Fruit fly (Drosophila melanogaster) whole organism, adult: ENCODE data around the gene slow.

Experiments used
- CG11617 ChIP-seq: fragments of 200-800 bp; sonication (Bioruptor generic); optimal IDR thresholded peaks from 2 replicates; lab custom pipeline; 2017; ENCODE audit warnings: mild to moderate bottlenecking, missing biosample characterization, missing genetic modification reagents, missing genetic modification characterization
- CG12768 ChIP-seq: fragments of 200-800 bp; sonication (Bioruptor generic); optimal IDR thresholded peaks from 2 replicates; lab custom pipeline; 2017; ENCODE audit warnings: missing biosample characterization, missing genetic modification characterization, mild to moderate bottlenecking, moderate library complexity, missing genetic modification reagents
- CG14711 ChIP-seq: fragments of 200-800 bp; sonication (Bioruptor generic); optimal IDR thresholded peaks from 2 replicates; lab custom pipeline; 2018; ENCODE audit warnings: missing biosample characterization, mild to moderate bottlenecking, missing genetic modification characterization, moderate library complexity
- CG1620 ChIP-seq: fragments of 200-800 bp; sonication (Bioruptor generic); optimal IDR thresholded peaks from 2 replicates; lab custom pipeline; 2016; ENCODE audit warnings: missing biosample characterization, missing genetic modification characterization
- CG33017 ChIP-seq: fragments of 200-800 bp; sonication (Bioruptor generic); optimal IDR thresholded peaks from 2 replicates; lab custom pipeline; 2018; ENCODE audit warnings: missing biosample characterization, mild to moderate bottlenecking, missing genetic modification characterization, moderate library complexity
- CG5204 ChIP-seq: fragments of 200-800 bp; sonication (Bioruptor generic); optimal IDR thresholded peaks from 2 replicates; lab custom pipeline; 2016; ENCODE audit warnings: missing biosample characterization, missing genetic modification characterization
- CG7045 ChIP-seq: fragments of 200-800 bp; sonication (Bioruptor generic); optimal IDR thresholded peaks from 2 replicates; lab custom pipeline; 2017; ENCODE audit warnings: missing biosample characterization, mild to moderate bottlenecking, missing genetic modification characterization
- CG7101 ChIP-seq: fragments of 200-800 bp; sonication (Bioruptor generic); optimal IDR thresholded peaks from 2 replicates; lab custom pipeline; 2018; ENCODE audit warnings: missing biosample characterization, mild to moderate bottlenecking, missing genetic modification characterization, moderate library complexity
- Clk ChIP-seq: fragments of 200-800 bp; sonication (Bioruptor generic); optimal IDR thresholded peaks from 2 replicates; lab custom pipeline; 2017; ENCODE audit warnings: missing biosample characterization, missing genetic modification characterization
- Crg-1 ChIP-seq: fragments of 200-800 bp; sonication (Bioruptor generic); optimal IDR thresholded peaks from 2 replicates; lab custom pipeline; 2016; ENCODE audit warnings: missing biosample characterization, missing genetic modification characterization
- Hr96 ChIP-seq: fragments of 200-800 bp; sonication (Bioruptor generic); optimal IDR thresholded peaks from 2 replicates; lab custom pipeline; 2016; ENCODE audit warnings: missing biosample characterization, missing genetic modification characterization
- Mnt ChIP-seq: fragments of 200-800 bp; sonication (Bioruptor generic); optimal IDR thresholded peaks from 2 replicates; lab custom pipeline; 2016; ENCODE audit warnings: missing biosample characterization, mild to moderate bottlenecking, missing genetic modification characterization
- bab1 ChIP-seq: fragments of 200-800 bp; sonication (Bioruptor generic); optimal IDR thresholded peaks from 3 replicates; lab custom pipeline; 2019; ENCODE audit warnings: missing biosample characterization, mild to moderate bottlenecking, missing genetic modification characterization, moderate library complexity
- cic ChIP-seq: fragments of 200-800 bp; sonication (Bioruptor generic); optimal IDR thresholded peaks from 2 replicates; lab custom pipeline; 2017; ENCODE audit warnings: missing biosample characterization, mild to moderate bottlenecking, missing genetic modification characterization, moderate library complexity
- cnc ChIP-seq, 2 experiments: fragments of >200 bp; optimal IDR thresholded peaks; 2 replicates each; lab custom pipeline; 2017
- kay ChIP-seq: fragments of 200-800 bp; sonication (Bioruptor generic); peaks from one replicate; lab custom pipeline; 2016; ENCODE audit warnings: missing biosample characterization, missing genetic modification characterization, borderline replicate concordance
- ovo ChIP-seq: fragments of 200-800 bp; sonication (Bioruptor generic); optimal IDR thresholded peaks from 2 replicates; lab custom pipeline; 2016; ENCODE audit warnings: missing biosample characterization, missing genetic modification characterization
- pad ChIP-seq: fragments of 200-800 bp; sonication (Bioruptor generic); optimal IDR thresholded peaks from 3 replicates; lab custom pipeline; 2017; ENCODE audit warnings: missing biosample characterization, missing genetic modification characterization, mild to moderate bottlenecking, moderate library complexity, missing genetic modification reagents
- tj ChIP-seq: fragments of 200-800 bp; sonication (Bioruptor generic); optimal IDR thresholded peaks from 3 replicates; lab custom pipeline; 2017; ENCODE audit warnings: missing biosample characterization, mild to moderate bottlenecking, missing genetic modification characterization, moderate library complexity
- toe ChIP-seq: fragments of 200-800 bp; sonication (Bioruptor generic); optimal IDR thresholded peaks from 2 replicates; lab custom pipeline; 2016; ENCODE audit warnings: missing biosample characterization, missing genetic modification characterization

The slow gene

DNA sequence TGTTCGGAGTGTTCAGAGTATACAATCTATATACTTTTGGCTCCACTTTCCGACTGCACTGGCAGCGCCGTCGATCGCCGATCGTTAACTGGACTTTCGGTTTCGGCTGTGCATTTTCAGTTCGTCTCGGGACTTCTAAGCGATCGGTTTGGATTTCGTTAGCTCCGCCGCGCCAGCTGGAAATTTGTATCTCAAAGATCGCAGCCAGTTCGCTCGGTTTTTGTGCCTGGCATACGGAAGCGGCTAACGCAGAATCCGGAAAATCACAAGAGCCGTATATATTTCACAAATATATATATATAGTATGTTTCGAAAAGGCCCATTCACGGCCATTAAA, at the start of gene slow:
TSS of gene slow (plus strand) at position 117 of the 337 bp plus-strand sequence.
- TF ChIP-seq CG33017 (tag; lab: Kevin White, UChicago), result no peak
- no peak for TF ChIP-seq CG7045 (GFP tag; lab: Kevin White, UChicago)
- no peak for TF ChIP-seq cic (GFP tag; lab: Kevin White, UChicago)
- TF ChIP-seq tj (GFP tag; lab: Kevin White, UChicago), result no peak

DNA sequence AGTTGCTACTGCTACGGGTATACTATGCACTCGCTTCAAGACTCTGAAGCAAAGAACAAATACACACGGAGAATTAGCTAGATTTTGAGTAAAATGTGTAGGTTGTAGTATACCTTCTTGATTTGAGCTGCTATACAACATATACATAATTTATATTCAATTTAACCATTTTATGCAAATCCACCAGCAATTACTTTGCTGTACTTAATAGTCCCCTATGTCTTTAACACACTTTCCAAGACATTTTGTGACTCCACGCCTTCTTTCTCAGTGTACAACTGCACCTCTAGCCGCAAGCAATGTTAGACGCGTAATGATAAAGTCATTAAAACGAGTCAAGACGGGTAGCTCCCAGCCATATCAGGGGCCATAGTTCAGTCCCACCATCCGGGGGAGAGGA, 47.7 kb upstream of the slow start:
- TF ChIP-seq CG14711 (tag; lab: Kevin White, UChicago) (no peak), CG5204 (GFP tag; lab: Kevin White, UChicago) (no peak), tj (GFP tag; lab: Kevin White, UChicago) (no peak), CG7045 (GFP tag; lab: Kevin White, UChicago) (no peak), Crg-1 (no peak), cic (GFP tag; lab: Kevin White, UChicago) (no peak), kay (GFP tag; lab: Kevin White, UChicago) (no peak), Clk (GFP tag; lab: Kevin White, UChicago) (no peak), Mnt (GFP tag; lab: Kevin White, UChicago) (no peak)

DNA sequence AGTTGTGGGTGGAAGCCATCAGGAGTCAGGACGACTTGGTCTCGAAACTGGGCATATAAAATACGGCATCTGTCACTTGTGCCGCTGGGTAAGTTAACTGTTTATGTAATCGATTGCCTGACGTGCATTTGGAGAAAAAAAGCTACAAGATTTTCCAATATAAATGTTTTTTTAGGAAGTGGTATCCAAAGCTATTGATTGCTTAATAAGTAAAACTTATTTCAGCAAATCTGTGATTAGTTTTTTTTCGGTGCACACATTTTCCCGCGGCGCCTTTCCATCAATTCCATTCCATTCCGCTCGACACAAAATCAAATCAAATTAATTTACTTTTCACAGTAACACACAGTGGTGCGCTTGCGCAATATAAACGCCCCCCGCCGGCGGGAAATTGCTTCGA, 44.7 kb upstream of the slow start:
- TF ChIP-seq Hr96 (GFP tag; lab: Kevin White, UChicago), result no peak
- no peak for TF ChIP-seq bab1
- TF ChIP-seq toe, result no peak
- TF ChIP-seq CG33017 (tag; lab: Kevin White, UChicago), result no peak
- no peak for TF ChIP-seq pad (GFP tag; lab: Kevin White, UChicago)
- no peak for TF ChIP-seq CG7045 (GFP tag; lab: Kevin White, UChicago)
- TF ChIP-seq CG11617 (GFP tag; lab: Kevin White, UChicago), result no peak
- TF ChIP-seq cic (GFP tag; lab: Kevin White, UChicago), result no peak
- TF ChIP-seq CG5204 (GFP tag; lab: Kevin White, UChicago), result no peak

DNA sequence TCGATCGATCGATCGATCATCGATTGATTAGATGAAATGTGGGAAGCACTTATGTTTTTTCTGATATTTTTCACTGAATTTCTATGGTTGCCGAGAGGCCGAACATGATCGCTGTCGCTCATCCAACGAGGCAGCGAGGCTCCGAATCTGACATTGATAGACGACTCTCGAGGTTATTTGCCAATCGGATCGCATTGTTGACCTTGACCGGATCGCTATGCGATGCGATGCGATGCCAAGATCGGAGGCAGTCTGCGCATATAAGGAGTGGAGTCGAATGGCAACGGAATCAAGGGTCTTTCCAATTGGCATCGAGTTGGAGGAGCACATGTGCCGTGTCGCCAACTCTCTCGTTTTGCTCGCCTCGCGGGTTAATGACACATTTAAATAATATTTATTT, 44.0 kb upstream of the slow start:
- TF ChIP-seq pad (GFP tag; lab: Kevin White, UChicago), result no peak
- TF ChIP-seq kay (GFP tag; lab: Kevin White, UChicago), result no peak
- TF ChIP-seq cic (GFP tag; lab: Kevin White, UChicago), result no peak
- TF ChIP-seq Mnt (GFP tag; lab: Kevin White, UChicago), result no peak
- TF ChIP-seq Clk (GFP tag; lab: Kevin White, UChicago), result no peak
- no peak for TF ChIP-seq CG5204 (GFP tag; lab: Kevin White, UChicago)
- no peak for TF ChIP-seq toe
- TF ChIP-seq ovo (GFP tag; lab: Kevin White, UChicago), result no peak
- no peak for TF ChIP-seq CG11617 (GFP tag; lab: Kevin White, UChicago)
- TF ChIP-seq bab1, result no peak

DNA sequence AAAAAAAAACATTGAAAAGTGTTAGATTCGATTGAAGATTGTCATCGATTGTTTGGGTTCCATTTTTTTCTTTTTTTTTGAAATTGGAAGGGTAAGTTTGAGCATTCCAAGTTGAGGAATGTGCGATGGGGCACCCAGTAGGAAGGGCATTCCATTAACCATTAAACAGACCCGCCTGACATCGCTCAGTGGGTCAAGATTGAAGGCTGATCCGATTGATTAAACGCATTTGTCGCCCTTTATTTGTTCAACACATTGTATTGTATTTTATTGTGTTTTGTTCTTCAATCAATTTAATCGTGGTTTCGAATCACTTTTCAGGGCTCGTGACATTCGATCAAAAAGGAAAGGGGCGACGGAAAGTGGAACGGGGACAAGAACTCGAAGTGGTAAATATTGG, 43.2 kb upstream of the slow start:
- TF ChIP-seq toe (no peak), cnc (optimal IDR thresholded peaks at IDR 0.05; lab: Kevin White, UChicago) (no peak), CG7045 (GFP tag; lab: Kevin White, UChicago) (no peak), kay (GFP tag; lab: Kevin White, UChicago) (peak; percentile 11)

DNA sequence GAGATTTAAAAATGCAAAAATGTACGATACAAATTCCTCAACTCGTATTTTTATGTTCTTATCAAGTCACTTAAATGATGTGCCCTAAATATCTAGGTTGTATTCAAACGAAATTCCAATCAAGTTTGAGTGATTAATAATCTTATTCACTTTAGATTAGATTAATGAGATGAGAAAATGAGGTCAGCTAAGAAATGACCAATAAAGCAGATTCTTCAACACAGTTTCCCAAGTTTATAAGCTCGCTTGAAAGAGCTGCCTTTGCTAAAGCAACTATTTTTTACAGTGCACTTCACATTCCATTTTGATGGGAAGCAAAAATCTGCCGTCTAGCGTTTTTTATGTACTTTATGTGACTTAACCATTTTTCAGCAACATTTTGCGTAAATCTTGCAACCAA, 37.9 kb upstream of the slow start:
- no peak for TF ChIP-seq Hr96 (GFP tag; lab: Kevin White, UChicago)
- no peak for TF ChIP-seq CG5204 (GFP tag; lab: Kevin White, UChicago)
- TF ChIP-seq CG7101, result no peak
- TF ChIP-seq CG14711 (tag; lab: Kevin White, UChicago), result no peak
- no peak for TF ChIP-seq CG12768 (GFP tag; lab: Kevin White, UChicago)
- no peak for TF ChIP-seq kay (GFP tag; lab: Kevin White, UChicago)
- TF ChIP-seq bab1, result no peak
- no peak for TF ChIP-seq toe
- no peak for TF ChIP-seq CG33017 (tag; lab: Kevin White, UChicago)
- no peak for TF ChIP-seq Crg-1
- TF ChIP-seq ovo (GFP tag; lab: Kevin White, UChicago), result no peak
- TF ChIP-seq CG7045 (GFP tag; lab: Kevin White, UChicago), result no peak
- TF ChIP-seq Clk (GFP tag; lab: Kevin White, UChicago), result no peak
- TF ChIP-seq cnc (optimal IDR thresholded peaks at IDR 0.05; lab: Kevin White, UChicago), result no peak
- TF ChIP-seq cic (GFP tag; lab: Kevin White, UChicago), result no peak
- TF ChIP-seq Mnt (GFP tag; lab: Kevin White, UChicago), result no peak
- TF ChIP-seq pad (GFP tag; lab: Kevin White, UChicago), result no peak
- TF ChIP-seq CG11617 (GFP tag; lab: Kevin White, UChicago), result no peak
- no peak for TF ChIP-seq CG1620

DNA sequence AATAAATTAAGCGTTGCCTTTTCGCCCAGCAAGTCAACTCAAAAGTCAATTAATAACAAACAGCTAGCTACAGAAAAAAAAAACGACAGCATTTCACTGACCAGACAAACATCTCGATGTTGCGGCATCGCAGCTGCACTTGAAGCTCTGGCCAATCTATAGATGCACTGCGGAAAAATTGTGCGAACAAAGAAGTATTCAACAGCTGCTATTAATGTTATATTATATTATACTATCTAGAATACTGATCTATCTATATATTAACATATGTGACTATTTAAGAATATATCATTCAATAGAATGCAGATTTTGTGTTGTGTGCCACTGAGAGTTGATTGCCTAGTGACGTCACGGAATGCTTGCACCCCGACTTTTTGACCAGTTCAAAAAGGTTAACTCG, 36.2 kb upstream of the slow start:
- no peak for TF ChIP-seq CG33017 (tag; lab: Kevin White, UChicago)
- TF ChIP-seq Hr96 (GFP tag; lab: Kevin White, UChicago), result no peak
- no peak for TF ChIP-seq cic (GFP tag; lab: Kevin White, UChicago)
- TF ChIP-seq tj (GFP tag; lab: Kevin White, UChicago), result no peak
- TF ChIP-seq toe, result no peak
- TF ChIP-seq CG5204 (GFP tag; lab: Kevin White, UChicago), result no peak
- TF ChIP-seq CG7045 (GFP tag; lab: Kevin White, UChicago), result no peak
- no peak for TF ChIP-seq Crg-1
- TF ChIP-seq kay (GFP tag; lab: Kevin White, UChicago), result no peak
- no peak for TF ChIP-seq CG1620
- no peak for TF ChIP-seq bab1
- TF ChIP-seq cnc (optimal IDR thresholded peaks at IDR 0.05; lab: Kevin White, UChicago), result no peak
- TF ChIP-seq CG11617 (GFP tag; lab: Kevin White, UChicago), result no peak
- TF ChIP-seq CG7101, result no peak
- no peak for TF ChIP-seq CG12768 (GFP tag; lab: Kevin White, UChicago)
- no peak for TF ChIP-seq Mnt (GFP tag; lab: Kevin White, UChicago)
- TF ChIP-seq Clk (GFP tag; lab: Kevin White, UChicago), result no peak
- no peak for TF ChIP-seq ovo (GFP tag; lab: Kevin White, UChicago)
